Worm (Caenorhabditis elegans) whole organism, young adult: ENCODE measurements around the gene dpy-3.

Experiments used
- B0336.3 ChIP-seq: fragments of 200-800 bp; sonication (Bioruptor generic); IDR thresholded peaks from 2 replicates; pipeline ENCODE4 v1.3.6; 2022; ENCODE audit warnings: missing genetic modification characterization, missing compliant biosample characterization
- F33H1.4 ChIP-seq: fragments of 200-800 bp; sonication (Bioruptor generic); IDR thresholded peaks from 2 replicates; pipeline ENCODE4 v1.3.6; 2022; ENCODE audit warnings: missing genetic modification reagents, missing genetic modification characterization, missing compliant biosample characterization
- K12H6.12 ChIP-seq: fragments of 200-800 bp; sonication (Bioruptor generic); optimal IDR thresholded peaks from 2 replicates; lab custom pipeline; 2018; ENCODE audit warnings: mild to moderate bottlenecking, missing genetic modification characterization, missing compliant biosample characterization
- ama-1 ChIP-seq, 3 experiments: fragments of 150-350 bp in 1 of 3; sonication (generic microtip) in 2 of 3; optimal IDR thresholded peaks; 2 replicates each; lab custom pipeline; 2014 to 2018; ENCODE audit warnings: missing biosample characterization in 2 of 3, missing genetic modification characterization in 2 of 3, missing genetic modification reagents in 2 of 3
- attf-3 ChIP-seq: fragments of 200-800 bp; sonication (Bioruptor generic); conservative IDR thresholded peaks from 2 replicates; pipeline ENCODE4 v1.3.6; 2022; ENCODE audit warnings: missing genetic modification reagents, missing genetic modification characterization, missing compliant biosample characterization
- ccch-3 ChIP-seq: fragments of 200-800 bp; sonication (Bioruptor generic); optimal IDR thresholded peaks from 2 replicates; lab custom pipeline; 2018; ENCODE audit warnings: mild to moderate bottlenecking, missing genetic modification characterization, missing compliant biosample characterization
- dpl-1 ChIP-seq: fragments of 150-350 bp; optimal IDR thresholded peaks from 2 replicates; lab custom pipeline; 2014; ENCODE audit warnings: missing biosample characterization, missing genetic modification reagents, missing genetic modification characterization
- hmg-1.2 ChIP-seq: fragments of 200-800 bp; sonication (Bioruptor generic); IDR thresholded peaks from 2 replicates; pipeline ENCODE4 v1.3.6; 2022; ENCODE audit warnings: missing genetic modification reagents, missing genetic modification characterization, missing compliant biosample characterization
- nfya-1 ChIP-seq: sonication (generic microtip); optimal IDR thresholded peaks from 2 replicates; lab custom pipeline; 2017; ENCODE audit warnings: antibody characterized with exemption, missing compliant biosample characterization, missing genetic modification characterization, borderline replicate concordance; ENCODE audit not compliant: insufficient read depth
- pbrm-1 ChIP-seq: fragments of 200-800 bp; sonication (Bioruptor generic); IDR thresholded peaks from 2 replicates; pipeline ENCODE4 v1.3.6; 2022; ENCODE audit warnings: missing genetic modification reagents, missing genetic modification characterization, missing compliant biosample characterization
- snpc-4 ChIP-seq, 5 experiments: fragments of 150-350 bp in 1 of 5; sonication (generic microtip) in 4 of 5; optimal IDR thresholded peaks; 2 replicates each; lab custom pipeline; 2014 to 2018; ENCODE audit warnings: missing genetic modification characterization in 5 of 5, missing biosample characterization in 3 of 5, antibody characterized with exemption in 2 of 5, mild to moderate bottlenecking in 2 of 5, missing compliant biosample characterization in 2 of 5, missing genotype in 2 of 5, moderate library complexity in 2 of 5, missing genetic modification reagents in 1 of 5
- unc-130 ChIP-seq: sonication (generic microtip); optimal IDR thresholded peaks from 2 replicates; lab custom pipeline; 2016; ENCODE audit warnings: missing genetic modification reagents, missing genetic modification characterization, missing compliant biosample characterization
- unc-62 ChIP-seq: fragments of 150-350 bp; optimal IDR thresholded peaks from 2 replicates; lab custom pipeline; 2014; ENCODE audit warnings: missing biosample characterization, missing genetic modification reagents, missing genetic modification characterization
- ztf-6 ChIP-seq: fragments of 200-800 bp; sonication (Bioruptor generic); IDR thresholded peaks from 2 replicates; pipeline ENCODE4 v1.3.6; 2022; ENCODE audit warnings: missing genetic modification reagents, missing genetic modification characterization, missing compliant biosample characterization

ce11 chrX:2140610-2141009 lies 4.8 kb downstream of the dpy-3 start:
- TF ChIP-seq unc-62 (GFP tag; lab: Kevin White, UChicago) (no peak), ztf-6 (GFP tag; lab: Robert Waterston, UW) (no peak), pbrm-1 (no peak), F33H1.4 (no peak), dpl-1 (GFP tag; lab: Kevin White, UChicago) (no peak), nfya-1 (tag; lab: Kevin White, UChicago) (no peak), ccch-3 (GFP tag; lab: Kevin White, UChicago) (no peak), snpc-4 (GFP tag; optimal IDR thresholded peaks at IDR 0.05; lab: Kevin White, UChicago) (no peak), snpc-4 (tag; optimal IDR thresholded peaks at IDR 0.05; lab: Kevin White, UChicago) (no peak), attf-3 (GFP tag; lab: Robert Waterston, UW) (no peak), B0336.3 (GFP tag; lab: Robert Waterston, UW) (no peak), hmg-1.2 (GFP tag; lab: Robert Waterston, UW) (no peak), ama-1 (optimal IDR thresholded peaks at IDR 0.05; lab: Kevin White, UChicago) (no peak), ama-1 (GFP tag; optimal IDR thresholded peaks at IDR 0.05; lab: Kevin White, UChicago) (no peak), unc-130 (GFP tag; lab: Kevin White, UChicago) (no peak), K12H6.12 (no peak)
